Fruit fly (Drosophila melanogaster): Measurements from ENCODE around the gene spartin.

spartin gene

DNA sequence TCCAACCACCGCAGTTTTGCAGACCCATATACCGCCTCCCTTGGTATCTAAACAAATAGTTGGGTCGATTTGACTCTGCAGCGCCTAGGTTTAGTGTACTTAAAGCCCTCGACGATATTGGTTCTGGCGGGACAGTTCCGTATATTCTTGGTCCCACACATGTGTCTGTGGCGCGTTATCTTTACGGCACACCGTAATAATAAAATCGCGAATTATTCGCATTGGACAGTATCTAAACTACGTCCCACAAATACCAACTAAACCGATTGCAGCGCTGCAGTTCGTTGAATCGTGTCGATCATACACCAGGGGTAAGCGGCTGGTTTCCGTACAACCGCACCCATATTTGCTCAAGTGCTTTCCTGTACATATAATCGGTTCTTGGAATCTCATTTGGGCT lies 51.5 kb downstream of the spartin start:
- TF ChIP-seq pdm3 (GFP tag; optimal IDR thresholded peaks at IDR 0.05), result no peak
- no peak for TF ChIP-seq CG3032 (tag; optimal IDR thresholded peaks at IDR 0.05)
- TF ChIP-seq CG6854 (GFP tag; optimal IDR thresholded peaks at IDR 0.05), result no peak
- TF ChIP-seq esn (GFP tag; optimal IDR thresholded peaks at IDR 0.05), result no peak
- no peak for TF ChIP-seq CG8319 (GFP tag; optimal IDR thresholded peaks at IDR 0.05)
- TF ChIP-seq salr (GFP tag; optimal IDR thresholded peaks at IDR 0.05), result no peak
- no peak for TF ChIP-seq CG31627 (GFP tag; optimal IDR thresholded peaks at IDR 0.05)
- TF ChIP-seq dac (GFP tag; optimal IDR thresholded peaks at IDR 0.05), result no peak
